Fruit fly (Drosophila melanogaster): ENCODE measurements around the gene MTPAP.

DNA sequence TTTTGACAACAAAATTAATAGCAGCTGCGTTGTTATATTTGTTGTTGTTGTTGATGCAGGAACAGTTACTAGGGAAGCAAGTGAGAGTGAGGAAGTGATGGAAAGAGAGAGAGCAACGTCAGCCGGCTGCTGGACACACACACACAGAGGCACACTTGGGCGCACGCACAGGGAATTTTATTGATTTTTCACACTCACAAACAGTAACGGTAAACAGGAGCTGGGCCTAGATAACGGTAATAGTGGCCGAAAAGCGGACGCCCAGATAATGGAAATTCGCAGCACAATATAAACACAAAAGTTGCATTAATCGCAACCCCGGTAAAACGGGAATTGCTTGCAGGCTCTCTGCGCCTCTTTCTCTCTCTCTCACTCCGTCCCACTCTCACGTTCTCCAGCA lies 27.5 kb downstream of the MTPAP start:
- TF ChIP-seq Hr78 (GFP tag; optimal IDR thresholded peaks at IDR 0.05) (no peak), fru (GFP tag; optimal IDR thresholded peaks at IDR 0.05) (no peak), HLH106 (tag; optimal IDR thresholded peaks at IDR 0.05) (no peak), Dfd (GFP tag; optimal IDR thresholded peaks at IDR 0.05) (no peak), CrebA (GFP tag; optimal IDR thresholded peaks at IDR 0.05; ENCODE audit: borderline replicate concordance) (no peak), N (GFP tag; optimal IDR thresholded peaks at IDR 0.05) (no peak), dmrt93B (GFP tag; optimal IDR thresholded peaks at IDR 0.05) (no peak), h (GFP tag; optimal IDR thresholded peaks at IDR 0.05) (no peak), jim (GFP tag; optimal IDR thresholded peaks at IDR 0.05) (no peak)

Measured in whole organism, wandering third instar larva.